Fruit fly (Drosophila melanogaster): ENCODE measurements around the gene Myb.

The Myb gene

DNA sequence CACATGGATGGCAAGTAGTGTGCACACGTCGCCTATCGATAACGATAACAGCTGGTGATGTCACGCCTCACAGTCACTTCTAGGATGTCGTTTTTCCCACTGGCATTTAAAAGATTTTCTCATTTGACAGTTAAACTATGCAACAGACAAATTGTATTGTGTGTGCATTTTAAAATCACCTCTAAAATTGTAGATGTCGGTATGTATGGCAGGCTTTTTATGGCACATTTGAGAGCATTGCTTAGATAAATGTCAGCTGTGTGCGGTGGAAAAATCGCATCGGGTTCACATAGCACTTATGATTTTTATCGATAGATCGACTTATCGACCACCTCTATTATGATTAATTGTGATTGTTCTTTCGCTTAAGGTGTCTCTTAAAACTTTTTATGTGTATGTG lies 13.5 kb downstream of the Myb start, which contains the start of the genes ArgRS and CG8578 (continued):
- peak; percentile 72; the same call in 1 of the 2 replicates for TF ChIP-seq amos (GFP tag; IDR thresholded peaks at IDR 0.05; ENCODE audit: partially characterized antibody)
- peak; percentile 19 for TF ChIP-seq az2 (GFP tag; optimal IDR thresholded peaks at IDR 0.05)
- no peak for TF ChIP-seq eve (GFP tag; optimal IDR thresholded peaks at IDR 0.05)
- TF ChIP-seq D (optimal IDR thresholded peaks at IDR 0.05) = peak; percentile 77
- TF ChIP-seq D (GFP tag; optimal IDR thresholded peaks at IDR 0.05) = no peak
- peak; percentile 52 for TF ChIP-seq Xbp1 (GFP tag; optimal IDR thresholded peaks at IDR 0.05)
- peak; percentile 65 for TF ChIP-seq pzg (GFP tag; optimal IDR thresholded peaks at IDR 0.05)
- peak; percentile 80 for TF ChIP-seq kay (GFP tag; optimal IDR thresholded peaks at IDR 0.05)
- peak; percentile 42 for TF ChIP-seq Myb (GFP tag; optimal IDR thresholded peaks at IDR 0.05)
- TF ChIP-seq CG31441 (GFP tag; IDR thresholded peaks at IDR 0.05) = peak; percentile 80
- no peak for TF ChIP-seq CG1647 (GFP tag; optimal IDR thresholded peaks at IDR 0.05)
- no peak for TF ChIP-seq CG43689 (GFP tag; IDR thresholded peaks at IDR 0.05)
- TF ChIP-seq Mad (GFP tag; optimal IDR thresholded peaks at IDR 0.05) = no peak
- TF ChIP-seq lilli (GFP tag; optimal IDR thresholded peaks at IDR 0.05) = peak; percentile 87
- TF ChIP-seq nom (GFP tag; optimal IDR thresholded peaks at IDR 0.05) = no peak
- TF ChIP-seq CG11723 (GFP tag; optimal IDR thresholded peaks at IDR 0.05) = no peak
- no peak for TF ChIP-seq oc (tag; optimal IDR thresholded peaks at IDR 0.05)
- no peak for TF ChIP-seq Poxn (GFP tag; IDR thresholded peaks at IDR 0.05)
- no peak for TF ChIP-seq CG1602 (GFP tag; optimal IDR thresholded peaks at IDR 0.05)
- peak; percentile 23 for TF ChIP-seq nerfin-1 (tag; optimal IDR thresholded peaks at IDR 0.05)
- TF ChIP-seq Lim3 (GFP tag; IDR thresholded peaks at IDR 0.05) = no peak
- no peak for TF ChIP-seq CG7987 (GFP tag; optimal IDR thresholded peaks at IDR 0.05)
- TF ChIP-seq CG17829 (tag; optimal IDR thresholded peaks at IDR 0.05) = peak; percentile 74
- TF ChIP-seq CG6254 (GFP tag; optimal IDR thresholded peaks at IDR 0.05) = no peak
- no peak for TF ChIP-seq da (GFP tag; optimal IDR thresholded peaks at IDR 0.05)
- peak; percentile 26 for TF ChIP-seq CG4617 (GFP tag; optimal IDR thresholded peaks at IDR 0.05; ENCODE audit: borderline replicate concordance)
- peak; percentile 71; the same call in 2 of the 3 replicates for TF ChIP-seq Opbp (GFP tag; IDR thresholded peaks at IDR 0.05; ENCODE audit: partially characterized antibody)
- TF ChIP-seq Fer2 (tag; optimal IDR thresholded peaks at IDR 0.05) = no peak
- TF ChIP-seq CG13624 (GFP tag; optimal IDR thresholded peaks at IDR 0.05) = peak; percentile 34
- peak in 1 of 2 experiments; percentile 6 for TF ChIP-seq bsh (GFP tag; optimal IDR thresholded peaks at IDR 0.05)
- no peak for TF ChIP-seq run (tag; optimal IDR thresholded peaks at IDR 0.05)
- TF ChIP-seq pum (GFP tag; optimal IDR thresholded peaks at IDR 0.05) = peak; percentile 89
- TF ChIP-seq CG31365 (tag; optimal IDR thresholded peaks at IDR 0.05) = no peak
- TF ChIP-seq tio (GFP tag; optimal IDR thresholded peaks at IDR 0.05) = no peak
- peak; percentile 58; the same call in 1 of the 2 replicates for TF ChIP-seq Taf1 (GFP tag; IDR thresholded peaks at IDR 0.05)
- TF ChIP-seq CG32772 (GFP tag; IDR thresholded peaks at IDR 0.05) = no peak; the same call in 1 of the 2 replicates
- no peak; the same call in 1 of the 2 replicates for TF ChIP-seq sisA (GFP tag; IDR thresholded peaks at IDR 0.05)
- peak; percentile 26 for TF ChIP-seq schlank (tag; optimal IDR thresholded peaks at IDR 0.05)
- TF ChIP-seq Dref (GFP tag; IDR thresholded peaks at IDR 0.05) = peak; percentile 73
- no peak for TF ChIP-seq h (optimal IDR thresholded peaks at IDR 0.05)
- TF ChIP-seq bigmax (GFP tag; optimal IDR thresholded peaks at IDR 0.05) = no peak
- peak; percentile 13 for TF ChIP-seq B-H2 (GFP tag; optimal IDR thresholded peaks at IDR 0.05)
- peak; percentile 37 for TF ChIP-seq maf-S (GFP tag; optimal IDR thresholded peaks at IDR 0.05)
- peak in 1 of 2 experiments; percentile 18 for TF ChIP-seq Hr51 (GFP tag; optimal IDR thresholded peaks at IDR 0.05)
- TF ChIP-seq CG30431 (GFP tag; optimal IDR thresholded peaks at IDR 0.05) = no peak
- TF ChIP-seq grn (GFP tag; optimal IDR thresholded peaks at IDR 0.05) = no peak
- peak; percentile 85 for TF ChIP-seq Dll (GFP tag; IDR thresholded peaks at IDR 0.05; ENCODE audit: partially characterized antibody)
- TF ChIP-seq CG33557 (GFP tag; optimal IDR thresholded peaks at IDR 0.05) = peak; percentile 30
- peak; percentile 69 for TF ChIP-seq crc (GFP tag; optimal IDR thresholded peaks at IDR 0.05)
- TF ChIP-seq ind (GFP tag; optimal IDR thresholded peaks at IDR 0.05) = peak; percentile 28
- no peak for TF ChIP-seq dati (GFP tag; IDR thresholded peaks at IDR 0.05)
